Worm (Caenorhabditis elegans) whole organism, mixed stage, embryonic: ENCODE data around the gene T13G4.4.

ENCODE experiments used
- blmp-1 ChIP-seq: fragments of 150-350 bp; optimal IDR thresholded peaks from 2 replicates; lab custom pipeline; 2014; ENCODE audit warnings: missing biosample characterization, missing genetic modification characterization
- ceh-39 ChIP-seq: fragments of 150-350 bp; optimal IDR thresholded peaks from 2 replicates; lab custom pipeline; 2014; ENCODE audit warnings: missing biosample characterization, missing genetic modification characterization
- ceh-83 ChIP-seq: fragments of 200-800 bp; sonication (Bioruptor generic); optimal IDR thresholded peaks from 2 replicates; lab custom pipeline; 2018; ENCODE audit warnings: mild to moderate bottlenecking, missing genetic modification characterization, missing compliant biosample characterization
- drap-1 ChIP-seq: fragments of 200-800 bp; sonication (Bioruptor generic); optimal IDR thresholded peaks from 3 replicates; lab custom pipeline; 2018; ENCODE audit warnings: mild to moderate bottlenecking, missing genetic modification characterization, missing compliant biosample characterization
- elt-3 ChIP-seq: fragments of 150-350 bp; optimal IDR thresholded peaks from 2 replicates; lab custom pipeline; 2014; ENCODE audit warnings: missing biosample characterization, missing genetic modification characterization
- ham-2 ChIP-seq: fragments of 200-800 bp; sonication (Bioruptor generic); optimal IDR thresholded peaks from 2 replicates; lab custom pipeline; 2018; ENCODE audit warnings: mild to moderate bottlenecking, missing genetic modification characterization, missing compliant biosample characterization
- lin-13 ChIP-seq: fragments of 150-350 bp; optimal IDR thresholded peaks from 2 replicates; lab custom pipeline; 2014; ENCODE audit warnings: missing biosample characterization, missing genetic modification characterization
- lsy-2 ChIP-seq: fragments of 150-350 bp; optimal IDR thresholded peaks from 2 replicates; lab custom pipeline; 2014; ENCODE audit warnings: missing biosample characterization, missing genetic modification characterization
- mab-5 ChIP-seq: fragments of 150-350 bp; optimal IDR thresholded peaks from 2 replicates; lab custom pipeline; 2014; ENCODE audit warnings: missing biosample characterization, missing genetic modification characterization
- mep-1 ChIP-seq: fragments of 150-350 bp; optimal IDR thresholded peaks from 2 replicates; lab custom pipeline; 2017; ENCODE audit warnings: missing biosample characterization, missing genetic modification reagents, missing genetic modification characterization, inconsistent platforms
- nhr-237 ChIP-seq: fragments of 150-350 bp; optimal IDR thresholded peaks from 2 replicates; lab custom pipeline; 2014; ENCODE audit warnings: missing biosample characterization, missing genetic modification characterization
- nhr-28 ChIP-seq: fragments of 150-350 bp; optimal IDR thresholded peaks from 2 replicates; lab custom pipeline; 2014; ENCODE audit warnings: missing biosample characterization, missing genetic modification characterization
- nhr-76 ChIP-seq: sonication (generic microtip); optimal IDR thresholded peaks from 2 replicates; lab custom pipeline; 2017; ENCODE audit warnings: missing biosample characterization, missing genetic modification characterization
- snpc-4 ChIP-seq: fragments of 150-350 bp; optimal IDR thresholded peaks from 2 replicates; lab custom pipeline; 2014; ENCODE audit warnings: missing biosample characterization, missing genetic modification characterization

T13G4.4 gene

DNA sequence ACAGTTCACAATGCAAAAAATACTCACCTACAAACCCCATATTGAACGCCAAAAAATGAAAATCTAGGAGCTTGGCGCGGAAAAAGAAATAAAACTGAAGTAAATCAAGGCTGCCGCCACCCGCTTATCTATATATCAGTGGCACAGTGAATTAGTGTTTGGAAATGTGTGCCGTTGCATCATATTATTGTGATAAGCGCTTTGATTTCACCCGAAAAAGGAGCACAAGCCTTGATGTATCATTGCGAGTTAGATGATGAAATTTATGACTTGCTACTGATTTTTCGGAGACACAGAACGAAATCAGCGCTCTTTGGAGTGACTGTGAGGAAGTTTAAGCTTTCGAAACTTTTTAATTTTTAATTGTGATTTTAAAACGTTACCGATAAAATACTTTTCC is 43.0 kb downstream of the T13G4.4 start, which contains the start of the genes R193.2 and R193.6:
R193.2 (minus strand) TSS at position 148 of the 400 bp plus-strand sequence.
R193.6 (plus strand) TSS at position 350 of the 400 bp plus-strand sequence.
- no peak for TF ChIP-seq mep-1 (tag; lab: Kevin White, UChicago)
- TF ChIP-seq mab-5 (tag; lab: Kevin White, UChicago), result no peak
- no peak for TF ChIP-seq lsy-2 (tag; lab: Kevin White, UChicago)
- no peak for TF ChIP-seq lin-13 (tag; lab: Kevin White, UChicago)
- TF ChIP-seq elt-3, result no peak
- TF ChIP-seq ham-2 (GFP tag; lab: Kevin White, UChicago), result no peak
- no peak for TF ChIP-seq snpc-4 (tag; lab: Kevin White, UChicago)
- no peak for TF ChIP-seq nhr-28 (tag; lab: Kevin White, UChicago)
- no peak for TF ChIP-seq drap-1
- no peak for TF ChIP-seq nhr-237 (tag; lab: Kevin White, UChicago)
- TF ChIP-seq blmp-1, result no peak

DNA sequence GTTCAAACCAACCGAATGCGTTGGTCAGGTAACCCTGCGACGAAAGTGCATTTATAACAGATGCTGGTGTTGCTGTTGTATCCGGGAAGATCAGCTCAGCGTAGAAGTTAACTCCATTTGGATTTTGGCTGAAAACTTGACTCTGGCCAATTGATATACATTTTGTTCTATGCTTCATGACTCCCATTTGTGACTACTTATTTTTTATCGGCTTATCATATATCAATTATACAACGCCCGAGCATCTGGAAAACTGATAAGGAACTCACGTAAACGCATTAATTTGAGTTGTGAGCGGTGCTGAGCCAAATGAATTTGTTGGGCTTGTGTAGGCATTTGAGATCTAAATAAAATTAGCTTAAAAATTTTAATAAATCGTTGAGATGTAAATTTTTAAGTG is 44.1 kb downstream of the T13G4.4 start:
- TF ChIP-seq mep-1 (tag; lab: Kevin White, UChicago) (no peak), ceh-39 (tag; lab: Kevin White, UChicago) (no peak), nhr-76 (tag; lab: Kevin White, UChicago) (no peak), ceh-83 (GFP tag; lab: Kevin White, UChicago) (no peak)

DNA sequence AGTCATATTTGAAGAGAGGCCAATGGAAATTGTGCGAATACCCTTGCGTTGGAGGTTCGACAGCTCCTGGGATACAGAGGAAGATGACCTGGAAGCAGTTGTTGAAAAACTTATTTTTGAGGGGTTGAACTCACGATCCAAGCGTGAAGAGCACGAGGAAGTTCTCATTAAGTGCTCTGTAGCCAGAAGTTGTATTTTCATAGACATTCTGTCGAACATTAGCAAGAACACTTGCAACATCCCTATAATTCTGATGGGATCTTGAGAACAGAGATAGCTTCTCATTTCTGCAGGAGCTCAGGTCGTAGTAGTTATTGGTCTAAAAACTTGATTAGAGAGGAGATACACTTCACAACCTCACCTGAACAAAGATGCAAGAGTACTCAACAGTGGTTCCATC is 49.9 kb downstream of the T13G4.4 start:
- TF ChIP-seq ceh-39 (tag; lab: Kevin White, UChicago), result no peak
